Fruit fly (Drosophila melanogaster) whole organism, embryonic: ENCODE results near the gene ry.

ENCODE experiments used
- Abd-B ChIP-seq: fragments of 200-800 bp; sonication (Bioruptor generic); optimal IDR thresholded peaks from 2 replicates; lab custom pipeline; 2018; ENCODE audit warnings: missing biosample characterization, mild to moderate bottlenecking, missing genetic modification characterization, moderate library complexity
- Awh ChIP-seq: fragments of 200-800 bp; sonication (Bioruptor generic); IDR thresholded peaks from 2 replicates; pipeline ENCODE4, ENCODE4 v1.3.6; 2022; ENCODE audit warnings: missing biosample characterization, missing genetic modification characterization
- Bteb2 ChIP-seq: fragments of 200-800 bp; sonication (Bioruptor generic); optimal IDR thresholded peaks from 2 replicates; lab custom pipeline; 2016; ENCODE audit warnings: missing biosample characterization, missing genetic modification characterization
- CG10431 ChIP-seq: fragments of 200-800 bp; sonication (Bioruptor generic); optimal IDR thresholded peaks from 3 replicates; lab custom pipeline; 2018; ENCODE audit warnings: missing biosample characterization, mild to moderate bottlenecking, missing genetic modification characterization
- CG10543 ChIP-seq: fragments of 200-800 bp; sonication (Bioruptor generic); optimal IDR thresholded peaks from 3 replicates; lab custom pipeline; 2017; ENCODE audit warnings: missing biosample characterization, mild to moderate bottlenecking, missing genetic modification characterization, moderate library complexity
- CG10959 ChIP-seq: fragments of 200-800 bp; sonication (Bioruptor generic); IDR thresholded peaks from 2 replicates; pipeline ENCODE4 v1.3.6; 2022; ENCODE audit warnings: missing biosample characterization, missing genetic modification characterization
- CG15479 ChIP-seq: fragments of 200-800 bp; sonication (Bioruptor generic); optimal IDR thresholded peaks from 3 replicates; lab custom pipeline; 2019; ENCODE audit warnings: missing biosample characterization, mild to moderate bottlenecking, missing genetic modification characterization, moderate library complexity
- CG1832 ChIP-seq: fragments of 200-800 bp; sonication (Bioruptor generic); optimal IDR thresholded peaks from 2 replicates; lab custom pipeline; 2017; ENCODE audit warnings: missing biosample characterization, mild to moderate bottlenecking, missing genetic modification characterization, inconsistent platforms
- CG18619 ChIP-seq: fragments of 200-800 bp; sonication (Bioruptor generic); optimal IDR thresholded peaks from 3 replicates; lab custom pipeline; 2017; ENCODE audit warnings: missing biosample characterization, mild to moderate bottlenecking, missing genetic modification characterization
- CG32532 ChIP-seq: fragments of 200-800 bp; sonication (Bioruptor generic); IDR thresholded peaks from 2 replicates; pipeline ENCODE4 v1.3.6; 2022; ENCODE audit warnings: missing biosample characterization, missing genetic modification characterization
- CG4360 ChIP-seq: fragments of 200-800 bp; sonication (Bioruptor generic); IDR thresholded peaks from 2 replicates; pipeline ENCODE4 v1.3.6; 2022; ENCODE audit warnings: missing biosample characterization, missing genetic modification characterization
- CG4404 ChIP-seq: fragments of 200-800 bp; sonication (Bioruptor generic); IDR thresholded peaks from 2 replicates; pipeline ENCODE4 v1.3.6; 2022; ENCODE audit warnings: missing biosample characterization, missing genetic modification characterization
- CG6254 ChIP-seq: fragments of 200-800 bp; sonication (Bioruptor generic); optimal IDR thresholded peaks from 3 replicates; lab custom pipeline; 2017; ENCODE audit warnings: mild to moderate bottlenecking, missing biosample characterization, missing genetic modification reagents, missing genetic modification characterization
- CG6683 ChIP-seq: fragments of 200-800 bp; sonication (Bioruptor generic); optimal IDR thresholded peaks from 2 replicates; lab custom pipeline; 2017; ENCODE audit warnings: missing biosample characterization, mild to moderate bottlenecking, missing genetic modification characterization, missing genetic modification reagents
- CG9817 ChIP-seq: fragments of 200-800 bp; sonication (Bioruptor generic); optimal IDR thresholded peaks from 2 replicates; lab custom pipeline; 2018; ENCODE audit warnings: missing biosample characterization, mild to moderate bottlenecking, missing genetic modification characterization, moderate library complexity
- CG9876 ChIP-seq: fragments of 200-800 bp; sonication (Bioruptor generic); optimal IDR thresholded peaks from 2 replicates; lab custom pipeline; 2016; ENCODE audit warnings: missing biosample characterization, missing genetic modification characterization
- CoRest ChIP-seq: fragments of 200-800 bp; sonication (Bioruptor generic); optimal IDR thresholded peaks from 3 replicates; lab custom pipeline; 2018; ENCODE audit warnings: missing biosample characterization, mild to moderate bottlenecking, missing genetic modification characterization, moderate library complexity
- Dll ChIP-seq: fragments of 200-800 bp; sonication (Bioruptor generic); IDR thresholded peaks from 4 replicates; pipeline ENCODE4 v1.3.6; 2022; ENCODE audit warnings: missing biosample characterization, missing genetic modification characterization; ENCODE audit not compliant: partially characterized antibody
- Hey ChIP-seq: fragments of 200-800 bp; sonication (Bioruptor generic); optimal IDR thresholded peaks from 3 replicates; lab custom pipeline; 2018; ENCODE audit warnings: missing biosample characterization, mild to moderate bottlenecking, missing genetic modification characterization
- Med ChIP-seq: fragments of 200-800 bp; sonication (Bioruptor generic); peaks from one replicate; lab custom pipeline; 2016; ENCODE audit warnings: missing biosample characterization, missing genetic modification characterization, mild to moderate bottlenecking, inconsistent platforms, moderate library complexity
- NfI ChIP-seq: fragments of 200-800 bp; sonication (Bioruptor generic); optimal IDR thresholded peaks from 3 replicates; lab custom pipeline; 2018; ENCODE audit warnings: missing biosample characterization, mild to moderate bottlenecking, missing genetic modification characterization, moderate library complexity
- Pdp1 ChIP-seq, 2 experiments: fragments of 200-800 bp; sonication (Bioruptor generic); optimal IDR thresholded peaks; 3 replicates each; lab custom pipeline; 2016; ENCODE audit warnings: missing biosample characterization in 2 of 2, missing genetic modification characterization in 2 of 2, mild to moderate bottlenecking in 1 of 2, moderate library complexity in 1 of 2
- Ptx1 ChIP-seq: fragments of 200-800 bp; sonication (Bioruptor generic); IDR thresholded peaks from 2 replicates; pipeline ENCODE4 v1.3.6; 2022; ENCODE audit warnings: missing biosample characterization, missing genetic modification characterization
- Scr ChIP-seq: fragments of 200-800 bp; sonication (Bioruptor generic); IDR thresholded peaks from 2 replicates; pipeline ENCODE4 v1.3.6; 2022; ENCODE audit warnings: missing biosample characterization, missing genetic modification characterization; ENCODE audit not compliant: partially characterized antibody
- ap ChIP-seq: fragments of 200-800 bp; sonication (Bioruptor generic); IDR thresholded peaks from 2 replicates; pipeline ENCODE4 v1.3.6; 2022; ENCODE audit warnings: missing biosample characterization, missing genetic modification characterization
- chinmo ChIP-seq: fragments of 200-800 bp; sonication (Bioruptor generic); IDR thresholded peaks from 4 replicates; pipeline ENCODE4 v1.3.6; 2022; ENCODE audit warnings: missing biosample characterization, missing genetic modification characterization; ENCODE audit not compliant: partially characterized antibody
- emc ChIP-seq: fragments of 200-800 bp; sonication (Bioruptor generic); optimal IDR thresholded peaks from 2 replicates; lab custom pipeline; 2016; ENCODE audit warnings: missing biosample characterization, missing genetic modification characterization
- exex ChIP-seq: fragments of 200-800 bp; sonication (Bioruptor generic); optimal IDR thresholded peaks from 4 replicates; lab custom pipeline; 2018; ENCODE audit warnings: missing biosample characterization, mild to moderate bottlenecking, missing genetic modification characterization, moderate library complexity
- ftz-f1 ChIP-seq: fragments of 200-800 bp; sonication (Bioruptor generic); optimal IDR thresholded peaks from 2 replicates; lab custom pipeline; 2016; ENCODE audit warnings: missing biosample characterization, missing genetic modification characterization
- grn ChIP-seq: fragments of 200-800 bp; sonication (Bioruptor generic); optimal IDR thresholded peaks from 3 replicates; lab custom pipeline; 2017; ENCODE audit warnings: missing biosample characterization, missing genetic modification characterization
- lmd ChIP-seq: fragments of 200-800 bp; sonication (Bioruptor generic); IDR thresholded peaks from 2 replicates; pipeline ENCODE4 v1.3.6; 2022; ENCODE audit warnings: missing biosample characterization, missing genetic modification characterization
- mirr ChIP-seq: fragments of 200-800 bp; sonication (Bioruptor generic); optimal IDR thresholded peaks from 3 replicates; lab custom pipeline; 2018; ENCODE audit warnings: missing biosample characterization, mild to moderate bottlenecking, missing genetic modification characterization
- pfk ChIP-seq: fragments of 200-800 bp; sonication (Bioruptor generic); optimal IDR thresholded peaks from 2 replicates; lab custom pipeline; 2018; ENCODE audit warnings: missing biosample characterization, mild to moderate bottlenecking, missing genetic modification characterization, moderate library complexity
- pros ChIP-seq: fragments of 200-800 bp; sonication (Bioruptor generic); optimal IDR thresholded peaks from 3 replicates; lab custom pipeline; 2019; ENCODE audit warnings: missing biosample characterization, mild to moderate bottlenecking, missing genetic modification characterization, moderate library complexity
- pzg ChIP-seq: fragments of 200-800 bp; sonication (Bioruptor generic); optimal IDR thresholded peaks from 3 replicates; lab custom pipeline; 2018; ENCODE audit warnings: missing biosample characterization, mild to moderate bottlenecking, missing genetic modification characterization, moderate library complexity
- rib ChIP-seq: fragments of 200-800 bp; sonication (Bioruptor generic); IDR thresholded peaks from 2 replicates; pipeline ENCODE4 v1.3.6; 2022; ENCODE audit warnings: missing biosample characterization, missing genetic modification characterization
- seq ChIP-seq: fragments of 200-800 bp; sonication (Bioruptor generic); IDR thresholded peaks from 2 replicates; pipeline ENCODE4 v1.3.6; 2022; ENCODE audit warnings: missing biosample characterization, missing genetic modification characterization
- slbo ChIP-seq: fragments of 200-800 bp; sonication (Bioruptor generic); IDR thresholded peaks from 2 replicates; pipeline ENCODE4 v1.3.6; 2022; ENCODE audit warnings: missing biosample characterization, missing genetic modification characterization
- stwl ChIP-seq: fragments of 200-800 bp; sonication (Bioruptor generic); optimal IDR thresholded peaks from 3 replicates; lab custom pipeline; 2018; ENCODE audit warnings: missing biosample characterization, mild to moderate bottlenecking, missing genetic modification characterization, moderate library complexity

Gene ry

dm6 chr3R:13018284-13018900, 13.9 kb upstream of the ry start (continued):
- TF ChIP-seq pzg (GFP tag; lab: Kevin White, UChicago) (no peak), ap (GFP tag; lab: Robert Waterston, UW) (no peak), exex (peak; percentile 90), Pdp1 (GFP tag; optimal IDR thresholded peaks at IDR 0.05; lab: Kevin White, UChicago) (peak in 1 of 2 experiments; percentile 74), CG9876 (GFP tag; lab: Kevin White, UChicago) (no peak), Hey (tag; lab: Kevin White, UChicago) (peak; percentile 4), Ptx1 (GFP tag; lab: Robert Waterston, UW) (no peak), Med (GFP tag; lab: Kevin White, UChicago) (peak; percentile 11), Awh (GFP tag; lab: Robert Waterston, UW) (no peak), NfI (GFP tag; lab: Kevin White, UChicago) (no peak), CG6254 (GFP tag; lab: Kevin White, UChicago) (peak; percentile 42), rib (GFP tag; lab: Robert Waterston, UW) (0 out of 2 replicates have a peak, but pooled peaks have one; percentile 10), mirr (GFP tag; lab: Kevin White, UChicago) (peak; percentile 86), CG9817 (tag; lab: Kevin White, UChicago) (no peak), Abd-B (GFP tag; lab: Kevin White, UChicago) (no peak), CG10959 (GFP tag; lab: Robert Waterston, UW) (no peak), CG15479 (GFP tag; lab: Kevin White, UChicago) (peak; percentile 35), CG6683 (GFP tag; lab: Kevin White, UChicago) (no peak), ftz-f1 (peak; percentile 7), pros (GFP tag; lab: Kevin White, UChicago) (peak; percentile 40), slbo (0 out of 2 replicates have a peak, but pooled peaks have one; percentile 12), CG32532 (GFP tag; lab: Robert Waterston, UW) (0 out of 2 replicates have a peak, but pooled peaks have one; percentile 8), pfk (GFP tag; lab: Kevin White, UChicago) (peak; percentile 1), Scr (GFP tag; lab: Robert Waterston, UW) (no peak), CG1832 (GFP tag; lab: Kevin White, UChicago) (no peak), CG18619 (GFP tag; lab: Kevin White, UChicago) (no peak), chinmo (GFP tag; lab: Robert Waterston, UW) (peak; percentile 60; the same call in 1 of the 4 replicates), Dll (GFP tag; lab: Robert Waterston, UW) (no peak), CG10543 (GFP tag; lab: Kevin White, UChicago) (peak; percentile 69), CoRest (tag; lab: Kevin White, UChicago) (no peak), grn (GFP tag; lab: Kevin White, UChicago) (peak; percentile 78)

DNA sequence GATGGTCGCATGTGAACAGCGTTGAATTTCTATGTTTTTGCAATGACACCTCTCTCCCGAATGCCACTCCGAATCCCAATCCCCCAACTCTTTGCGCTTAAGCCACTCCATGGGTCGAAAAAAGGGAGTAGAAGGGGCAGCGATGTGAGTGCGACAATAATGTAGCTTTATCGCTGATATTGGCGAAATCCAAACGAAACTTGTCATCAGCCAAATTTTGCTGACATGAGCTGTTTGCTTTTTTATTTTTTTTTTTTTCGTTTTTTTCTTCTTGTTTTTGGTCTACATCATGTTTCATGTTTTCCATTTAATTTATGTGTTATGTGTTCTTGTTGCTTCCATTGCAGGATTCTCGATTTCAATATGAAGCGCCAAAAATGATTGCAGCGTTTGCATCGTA, 13.3 kb upstream of the ry start:
- TF ChIP-seq seq (GFP tag; lab: Robert Waterston, UW) (no peak), CG4360 (GFP tag; lab: Robert Waterston, UW) (no peak), CG4404 (GFP tag; lab: Robert Waterston, UW) (no peak), stwl (tag; lab: Kevin White, UChicago) (no peak), lmd (GFP tag; lab: Robert Waterston, UW) (no peak), CG10431 (GFP tag; lab: Kevin White, UChicago) (no peak), emc (GFP tag; lab: Kevin White, UChicago) (no peak), Bteb2 (GFP tag; lab: Kevin White, UChicago) (no peak)
